Fruit fly (Drosophila melanogaster) whole organism, wandering third instar larva: ENCODE results near the gene Hr78.

Experiments used
- CrebA ChIP-seq: fragments of 200-800 bp; sonication (Bioruptor generic); optimal IDR thresholded peaks from 2 replicates; lab custom pipeline; 2016; ENCODE audit warnings: missing biosample characterization, mild to moderate bottlenecking, missing genetic modification characterization, borderline replicate concordance
- Dfd ChIP-seq: fragments of >200 bp; optimal IDR thresholded peaks from 2 replicates; lab custom pipeline; 2017; ENCODE audit warnings: missing biosample characterization, missing genetic modification characterization
- Dif ChIP-seq: fragments of 200-275, 200-300 bp; sonication (Bioruptor generic); optimal IDR thresholded peaks from 2 replicates; lab custom pipeline; 2018; ENCODE audit warnings: missing biosample characterization, missing genetic modification characterization; ENCODE audit not compliant: partially characterized antibody
- GATAd ChIP-seq: sonication (Bioruptor generic); optimal IDR thresholded peaks from 2 replicates; lab custom pipeline; 2016; ENCODE audit warnings: missing biosample characterization, missing genetic modification characterization
- br ChIP-seq: fragments of 200-800 bp; sonication (Bioruptor generic); optimal IDR thresholded peaks from 2 replicates; lab custom pipeline; 2016; ENCODE audit warnings: missing biosample characterization, missing genetic modification characterization
- brk ChIP-seq: fragments of 200-800 bp; sonication (Bioruptor generic); optimal IDR thresholded peaks from 2 replicates; lab custom pipeline; 2016; ENCODE audit warnings: missing biosample characterization, mild to moderate bottlenecking, missing genetic modification characterization
- dsf ChIP-seq: sonication (Bioruptor generic); optimal IDR thresholded peaks from 2 replicates; lab custom pipeline; 2016; ENCODE audit warnings: missing biosample characterization, missing genetic modification characterization, borderline replicate concordance
- tai ChIP-seq: sonication (Bioruptor generic); optimal IDR thresholded peaks from 2 replicates; lab custom pipeline; 2016; ENCODE audit warnings: missing biosample characterization, missing genetic modification characterization

dm6 chr3L:21536857-21537256 lies 39.6 kb upstream of the Hr78 start, which contains the start of gene Rpn10:
- no peak for TF ChIP-seq Dfd
- TF ChIP-seq Dif (GFP tag; lab: Kevin White, UChicago): no peak
- TF ChIP-seq GATAd (GFP tag; lab: Kevin White, UChicago): no peak
- TF ChIP-seq br (GFP tag; lab: Kevin White, UChicago): no peak
- TF ChIP-seq CrebA (GFP tag; lab: Kevin White, UChicago): no peak
- TF ChIP-seq brk: no peak
- TF ChIP-seq tai (GFP tag; lab: Kevin White, UChicago): peak; percentile 75
- TF ChIP-seq dsf (GFP tag; lab: Kevin White, UChicago): no peak
